Worm (Caenorhabditis elegans) whole organism, L4/young adult: ENCODE results near the gene abch-1.

ENCODE experiments used
- W03F9.2 ChIP-seq: fragments of 150-350 bp; optimal IDR thresholded peaks from 2 replicates; lab custom pipeline; 2014; ENCODE audit warnings: missing biosample characterization, missing genetic modification characterization
- dao-5 ChIP-seq: sonication (generic microtip); optimal IDR thresholded peaks from 2 replicates; lab custom pipeline; 2016; ENCODE audit warnings: missing genotype, missing genetic modification characterization, moderate library complexity, missing compliant biosample characterization
- him-1 ChIP-seq: sonication (generic microtip); optimal IDR thresholded peaks from 2 replicates; lab custom pipeline; 2016; ENCODE audit warnings: missing genotype, missing genetic modification reagents, missing genetic modification characterization, missing compliant biosample characterization

DNA sequence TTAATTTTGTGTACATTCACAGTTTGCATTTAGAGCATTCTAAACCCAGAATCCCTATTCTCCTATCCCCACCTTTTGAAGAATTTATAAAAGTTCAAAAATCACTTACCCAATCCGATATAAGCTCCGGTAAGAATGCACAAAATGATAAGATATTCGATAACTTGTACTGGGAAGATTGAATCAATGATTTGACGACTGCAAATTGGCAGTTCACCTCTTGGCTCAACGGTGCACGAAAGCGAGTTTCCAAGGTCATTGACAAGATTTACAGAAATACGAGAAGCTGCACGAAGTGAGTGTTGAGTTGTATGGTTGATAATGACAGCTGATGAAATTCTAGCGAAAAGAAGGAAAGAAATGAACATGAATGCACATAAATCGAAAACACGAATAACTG lies 28.9 kb upstream of the abch-1 start:
- TF ChIP-seq him-1 (tag; lab: Kevin White, UChicago) (no peak), dao-5 (tag; lab: Kevin White, UChicago) (no peak), W03F9.2 (no peak)
